Fruit fly (Drosophila melanogaster): ENCODE measurements around the gene fax.

- TF ChIP-seq CG17806 (tag; optimal IDR thresholded peaks at IDR 0.05) (no peak), Ets98B (GFP tag; IDR thresholded peaks at IDR 0.05) (no peak), CG8301 (tag; optimal IDR thresholded peaks at IDR 0.05) (no peak), CG32121 (GFP tag; IDR thresholded peaks at IDR 0.05) (no peak), rn (GFP tag; IDR thresholded peaks at IDR 0.05) (no peak), CG15710 (tag; optimal IDR thresholded peaks at IDR 0.05) (no peak), Snoo (tag; optimal IDR thresholded peaks at IDR 0.05) (no peak), Pif1B (GFP tag; optimal IDR thresholded peaks at IDR 0.05) (no peak), CG13204 (GFP tag; optimal IDR thresholded peaks at IDR 0.05) (no peak), D1 (tag; optimal IDR thresholded peaks at IDR 0.05) (no peak)
Measured at dm6 chr3L:16433556-16433955, 21.9 kb upstream of the fax start.
